Worm (Caenorhabditis elegans): ENCODE measurements around the gene Y55B1BR.6.

ce11 chrIII:463711-464110 is at the start of gene Y55B1BR.6:
- TF ChIP-seq alr-1 (tag; optimal IDR thresholded peaks at IDR 0.05) = no peak
- TF ChIP-seq unc-62 (GFP tag; optimal IDR thresholded peaks at IDR 0.05) = no peak
- TF ChIP-seq sma-3 (GFP tag; optimal IDR thresholded peaks at IDR 0.05) = no peak
- no peak for TF ChIP-seq nhr-25 (tag; optimal IDR thresholded peaks at IDR 0.05)
- TF ChIP-seq nhr-237 (tag; optimal IDR thresholded peaks at IDR 0.05) = no peak
